Fruit fly (Drosophila melanogaster) whole organism, pupa: Measurements from ENCODE around the gene CG32117.

Source experiments
- CG10348 ChIP-seq: fragments of 200-800 bp; sonication (Bioruptor generic); IDR thresholded peaks from 2 replicates; pipeline ENCODE4 v1.3.6; 2022; ENCODE audit warnings: missing biosample characterization, missing genetic modification characterization
- CG12605 ChIP-seq: fragments of 200-800 bp; sonication (Bioruptor generic); IDR thresholded peaks from 2 replicates; pipeline ENCODE4 v1.3.6; 2022; ENCODE audit warnings: missing biosample characterization, missing genetic modification characterization
- CG13204 ChIP-seq: fragments of 200-800 bp; sonication (Bioruptor generic); optimal IDR thresholded peaks from 2 replicates; lab custom pipeline; 2018; ENCODE audit warnings: missing biosample characterization, mild to moderate bottlenecking, missing genetic modification characterization, moderate library complexity
- CG14655 ChIP-seq: fragments of 200-800 bp; sonication (Bioruptor generic); optimal IDR thresholded peaks from 3 replicates; lab custom pipeline; 2017; ENCODE audit warnings: mild to moderate bottlenecking, missing biosample characterization, missing genetic modification reagents, missing genetic modification characterization
- CG15710 ChIP-seq: fragments of 200-800 bp; sonication (Bioruptor generic); optimal IDR thresholded peaks from 2 replicates; lab custom pipeline; 2018; ENCODE audit warnings: missing biosample characterization, mild to moderate bottlenecking, missing genetic modification characterization, moderate library complexity
- CG32121 ChIP-seq: fragments of 200-800 bp; sonication (Bioruptor generic); IDR thresholded peaks from 2 replicates; pipeline ENCODE4 v1.3.6; 2022; ENCODE audit warnings: missing biosample characterization, missing genetic modification characterization
- CG4496 ChIP-seq: fragments of 200-800 bp; sonication (Bioruptor generic); IDR thresholded peaks from 3 replicates; pipeline ENCODE4 v1.3.6; 2022; ENCODE audit warnings: missing biosample characterization, missing genetic modification characterization
- CG8301 ChIP-seq: fragments of 200-800 bp; sonication (Bioruptor generic); optimal IDR thresholded peaks from 2 replicates; lab custom pipeline; 2018; ENCODE audit warnings: missing biosample characterization, mild to moderate bottlenecking, missing genetic modification characterization
- D1 ChIP-seq: fragments of 200-800 bp; sonication (Bioruptor generic); optimal IDR thresholded peaks from 2 replicates; lab custom pipeline; 2018; ENCODE audit warnings: missing biosample characterization, mild to moderate bottlenecking, missing genetic modification characterization, moderate library complexity
- Ets98B ChIP-seq: fragments of 200-800 bp; sonication (Bioruptor generic); IDR thresholded peaks from 2 replicates; pipeline ENCODE4 v1.3.6; 2022; ENCODE audit warnings: missing biosample characterization, missing genetic modification characterization
- Pif1A ChIP-seq: fragments of 200-800 bp; sonication (Bioruptor generic); optimal IDR thresholded peaks from 3 replicates; lab custom pipeline; 2016; ENCODE audit warnings: missing biosample characterization, missing genetic modification characterization
- fd96Ca ChIP-seq: fragments of 200-800 bp; sonication (Bioruptor generic); IDR thresholded peaks from 3 replicates; pipeline ENCODE4 v1.3.6; 2022; ENCODE audit warnings: missing biosample characterization, missing genetic modification characterization

dm6 chr3L:12949386-12949785 lies 45.9 kb upstream of the CG32117 start:
- TF ChIP-seq CG4496 (GFP tag; lab: Robert Waterston, UW) (no peak), CG10348 (no peak), CG12605 (GFP tag; lab: Robert Waterston, UW) (no peak), CG13204 (no peak), CG8301 (no peak), Ets98B (no peak), Pif1A (GFP tag; lab: Kevin White, UChicago) (no peak), fd96Ca (GFP tag; lab: Robert Waterston, UW) (no peak), CG14655 (GFP tag; lab: Kevin White, UChicago) (no peak), CG15710 (no peak), D1 (tag; lab: Kevin White, UChicago) (no peak), CG32121 (GFP tag; lab: Robert Waterston, UW) (no peak)
